Fruit fly (Drosophila melanogaster): ENCODE results near the gene Hsp23.

The Hsp23 gene

DNA sequence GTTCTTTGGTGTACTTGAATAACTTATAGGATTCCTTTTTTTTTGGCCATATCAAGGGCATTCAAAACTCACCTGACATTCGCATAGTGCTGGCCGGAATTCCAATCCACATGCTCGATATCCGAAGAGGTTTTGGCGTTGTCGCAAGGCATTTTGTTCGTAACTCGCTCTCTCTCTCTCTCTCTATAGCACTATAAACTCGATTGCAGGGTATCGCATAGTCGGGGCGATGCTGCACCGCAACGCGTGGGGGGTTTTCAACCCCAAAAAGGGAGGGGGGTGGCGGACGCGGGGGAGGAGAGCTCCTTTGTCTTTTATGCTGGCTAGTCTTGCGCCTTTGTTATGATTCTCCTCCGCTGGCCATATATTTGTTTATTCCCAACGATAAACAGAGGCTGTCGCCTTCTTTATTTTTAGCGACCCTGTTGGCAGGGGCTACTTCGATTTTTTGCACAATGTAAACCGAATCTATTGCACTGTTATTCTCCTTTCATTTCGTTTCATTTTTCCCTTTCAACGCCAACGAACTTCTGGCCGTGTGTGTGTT, 16.8 kb downstream of the Hsp23 start (continued):
- TF ChIP-seq slbo (GFP tag; IDR thresholded peaks at IDR 0.05) (0 out of 2 replicates have a peak, but pooled peaks have one; percentile 20), CG18262 (tag; optimal IDR thresholded peaks at IDR 0.05) (peak; percentile 0), CHES-1-like (GFP tag; optimal IDR thresholded peaks at IDR 0.05) (no peak), CG1603 (tag; optimal IDR thresholded peaks at IDR 0.05) (peak; percentile 35), CG1024 (GFP tag; IDR thresholded peaks at IDR 0.05) (peak; percentile 23; the same call in 1 of the 2 replicates), CG7357 (GFP tag; IDR thresholded peaks at IDR 0.05) (peak; percentile 39; the same call in 1 of the 3 replicates), gsb-n (tag; optimal IDR thresholded peaks at IDR 0.05) (no peak), CG32767 (GFP tag; IDR thresholded peaks at IDR 0.05) (no peak), CG2199 (GFP tag; IDR thresholded peaks at IDR 0.05) (0 out of 3 replicates have a peak, but pooled peaks have one; percentile 45), CG2712 (tag; optimal IDR thresholded peaks at IDR 0.05) (peak; percentile 12), gem (tag; optimal IDR thresholded peaks at IDR 0.05) (peak; percentile 24), sug (tag; optimal IDR thresholded peaks at IDR 0.05) (peak; percentile 30), Drgx (GFP tag; IDR thresholded peaks at IDR 0.05) (peak; percentile 42; the same call in 1 of the 2 replicates), CG7963 (GFP tag; IDR thresholded peaks at IDR 0.05; ENCODE audit: partially characterized antibody) (no peak), ash1 (GFP tag; optimal IDR thresholded peaks at IDR 0.05) (no peak), CG5245 (GFP tag; optimal IDR thresholded peaks at IDR 0.05) (no peak), D (optimal IDR thresholded peaks at IDR 0.05) (no peak), D (GFP tag; optimal IDR thresholded peaks at IDR 0.05) (no peak), Bdp1 (GFP tag; optimal IDR thresholded peaks at IDR 0.05) (no peak), Dek (tag; optimal IDR thresholded peaks at IDR 0.05) (no peak), eyg (GFP tag; optimal IDR thresholded peaks at IDR 0.05) (no peak), Trl (optimal IDR thresholded peaks at IDR 0.05) (peak; percentile 14 to 17), Trl (GFP tag; optimal IDR thresholded peaks at IDR 0.05) (no peak), dmrt99B (tag; optimal IDR thresholded peaks at IDR 0.05) (peak; percentile 9), CG8290 (GFP tag; optimal IDR thresholded peaks at IDR 0.05) (no peak), CG8290 (tag; optimal IDR thresholded peaks at IDR 0.05) (peak in 1 of 2 experiments; percentile 25), CG34422 (GFP tag; IDR thresholded peaks at IDR 0.05) (0 out of 3 replicates have a peak, but pooled peaks have one; percentile 15), Antp (GFP tag; optimal IDR thresholded peaks at IDR 0.05) (no peak), CG5953 (GFP tag; IDR thresholded peaks at IDR 0.05) (no peak), CG10654 (GFP tag; optimal IDR thresholded peaks at IDR 0.05) (peak; percentile 1), otp (GFP tag; IDR thresholded peaks at IDR 0.05) (0 out of 3 replicates have a peak, but pooled peaks have one; percentile 38), HHEX (GFP tag; optimal IDR thresholded peaks at IDR 0.05) (peak; percentile 16), CG11504 (tag; optimal IDR thresholded peaks at IDR 0.05) (peak; percentile 14), CG5180 (GFP tag; optimal IDR thresholded peaks at IDR 0.05) (peak; percentile 18), MESR4 (GFP tag; optimal IDR thresholded peaks at IDR 0.05) (no peak), CG16779 (GFP tag; IDR thresholded peaks at IDR 0.05) (0 out of 2 replicates have a peak, but pooled peaks have one; percentile 20), H15 (GFP tag; IDR thresholded peaks at IDR 0.05) (0 out of 3 replicates have a peak, but pooled peaks have one; percentile 41), CG9727 (GFP tag; optimal IDR thresholded peaks at IDR 0.05) (peak; percentile 6), Doc2 (GFP tag; IDR thresholded peaks at IDR 0.05) (no peak), CG4820 (GFP tag; optimal IDR thresholded peaks at IDR 0.05) (peak; percentile 12), D19A (tag; optimal IDR thresholded peaks at IDR 0.05) (peak; percentile 85), ham (GFP tag; IDR thresholded peaks at IDR 0.05) (no peak), CG4424 (GFP tag; optimal IDR thresholded peaks at IDR 0.05) (peak; percentile 25), HLH54F (GFP tag; optimal IDR thresholded peaks at IDR 0.05) (no peak), CG7745 (tag; optimal IDR thresholded peaks at IDR 0.05) (no peak), crol (GFP tag; IDR thresholded peaks at IDR 0.05) (peak; percentile 69), CG17829 (tag; optimal IDR thresholded peaks at IDR 0.05) (no peak), sd (tag; optimal IDR thresholded peaks at IDR 0.05) (peak; percentile 30), lmd (GFP tag; IDR thresholded peaks at IDR 0.05) (peak; percentile 37; the same call in 1 of the 2 replicates), prd (optimal IDR thresholded peaks at IDR 0.05) (no peak), prd (GFP tag; IDR thresholded peaks at IDR 0.05) (peak; percentile 31; the same call in 1 of the 3 replicates), trh (GFP tag; optimal IDR thresholded peaks at IDR 0.05) (no peak)

Data from whole organism, embryonic.